Worm (Caenorhabditis elegans) whole organism, late embryonic: ENCODE measurements around the gene pqn-51.

Source experiments
- C08G9.2 ChIP-seq: sonication (generic microtip); optimal IDR thresholded peaks from 2 replicates; lab custom pipeline; 2016; ENCODE audit warnings: mild to moderate bottlenecking, missing genetic modification characterization, moderate library complexity, missing compliant biosample characterization
- che-1 ChIP-seq: sonication (generic microtip); optimal IDR thresholded peaks from 2 replicates; lab custom pipeline; 2016; ENCODE audit warnings: mild to moderate bottlenecking, missing genetic modification characterization, missing compliant biosample characterization
- elt-2 ChIP-seq: sonication (generic microtip); optimal IDR thresholded peaks from 2 replicates; lab custom pipeline; 2016; ENCODE audit warnings: missing genetic modification reagents, missing genetic modification characterization, missing compliant biosample characterization
- elt-4 ChIP-seq: sonication (generic microtip); optimal IDR thresholded peaks from 2 replicates; lab custom pipeline; 2016; ENCODE audit warnings: missing genetic modification characterization, missing compliant biosample characterization
- gmeb-2 ChIP-seq: sonication (generic microtip); optimal IDR thresholded peaks from 2 replicates; lab custom pipeline; 2016; ENCODE audit warnings: missing genetic modification characterization, inconsistent platforms, missing compliant biosample characterization
- lim-6 ChIP-seq: sonication (generic microtip); optimal IDR thresholded peaks from 2 replicates; lab custom pipeline; 2016; ENCODE audit warnings: missing genetic modification characterization, missing compliant biosample characterization
- nfya-1 ChIP-seq: sonication (generic microtip); optimal IDR thresholded peaks from 2 replicates; lab custom pipeline; 2017; ENCODE audit warnings: missing genetic modification characterization, mild to moderate bottlenecking, missing compliant biosample characterization, antibody characterized with exemption, moderate library complexity
- pat-9 ChIP-seq: fragments of 200-800 bp; sonication (Bioruptor generic); optimal IDR thresholded peaks from 2 replicates; lab custom pipeline; 2018; ENCODE audit warnings: mild to moderate bottlenecking, missing genetic modification characterization, moderate library complexity, missing compliant biosample characterization
- pha-4 ChIP-seq: fragments of 150-350 bp; optimal IDR thresholded peaks from 2 replicates; lab custom pipeline; 2018; ENCODE audit warnings: missing biosample characterization, missing genetic modification reagents, missing genetic modification characterization
- rnt-1 ChIP-seq: sonication (generic microtip); optimal IDR thresholded peaks from 2 replicates; lab custom pipeline; 2016; ENCODE audit warnings: missing genetic modification characterization, missing compliant biosample characterization
- tbx-2 ChIP-seq: sonication (generic microtip); optimal IDR thresholded peaks from 2 replicates; lab custom pipeline; 2016; ENCODE audit warnings: missing genetic modification characterization, missing compliant biosample characterization
- unc-42 ChIP-seq: sonication (generic microtip); optimal IDR thresholded peaks from 2 replicates; lab custom pipeline; 2016; ENCODE audit warnings: missing genotype, missing genetic modification characterization, missing compliant biosample characterization

ce11 chrV:5039559-5039958 is 9.8 kb upstream of the pqn-51 start, which contains the start of gene K11D12.11:
- no peak for TF ChIP-seq tbx-2 (tag; lab: Kevin White, UChicago)
- no peak for TF ChIP-seq pha-4 (tag; lab: Kevin White, UChicago)
- no peak for TF ChIP-seq elt-2 (tag; lab: Kevin White, UChicago)
- TF ChIP-seq unc-42 (tag; lab: Kevin White, UChicago): no peak
- no peak for TF ChIP-seq lim-6 (tag; lab: Kevin White, UChicago)
- no peak for TF ChIP-seq gmeb-2 (tag; lab: Kevin White, UChicago)
- no peak for TF ChIP-seq nfya-1 (tag; lab: Kevin White, UChicago)
- TF ChIP-seq C08G9.2 (tag; lab: Kevin White, UChicago): no peak
- no peak for TF ChIP-seq elt-4 (tag; lab: Kevin White, UChicago)
- TF ChIP-seq pat-9 (tag; lab: Kevin White, UChicago): no peak
- no peak for TF ChIP-seq che-1 (tag; lab: Kevin White, UChicago)
- TF ChIP-seq rnt-1: no peak
